Worm (Caenorhabditis elegans): Measurements from ENCODE around the gene ttr-27.

- TF ChIP-seq nhr-90 (tag; optimal IDR thresholded peaks at IDR 0.05; ENCODE audit: poor library complexity) (no peak), pag-3 (tag; optimal IDR thresholded peaks at IDR 0.05; ENCODE audit: borderline replicate concordance, insufficient read depth) (no peak), lin-13 (GFP tag; optimal IDR thresholded peaks at IDR 0.05) (no peak), rnt-1 (tag; optimal IDR thresholded peaks at IDR 0.05) (no peak), hpl-2 (GFP tag; optimal IDR thresholded peaks at IDR 0.05) (no peak), lin-15B (tag; optimal IDR thresholded peaks at IDR 0.05) (no peak), fkh-4 (tag; optimal IDR thresholded peaks at IDR 0.05; ENCODE audit: borderline replicate concordance) (no peak), elt-3 (tag; optimal IDR thresholded peaks at IDR 0.05) (no peak), efl-1 (optimal IDR thresholded peaks at IDR 0.05) (no peak), efl-1 (GFP tag; optimal IDR thresholded peaks at IDR 0.05 in 1 of 2) (no peak), aly-2 (tag; optimal IDR thresholded peaks at IDR 0.05) (no peak), pqm-1 (tag; optimal IDR thresholded peaks at IDR 0.05) (no peak), nhr-76 (tag; optimal IDR thresholded peaks at IDR 0.05) (no peak)
These were observed 27.2 kb downstream of the ttr-27 start for ce11 chrV:12876708-12877107.

All from whole organism, L1 larva.